Worm (Caenorhabditis elegans) whole organism, L3 larva: ENCODE measurements around the gene dao-3.

Source experiments
- egl-5 ChIP-seq: fragments of 150-350 bp; optimal IDR thresholded peaks from 2 replicates; lab custom pipeline; 2017; ENCODE audit warnings: missing biosample characterization, missing genetic modification reagents, missing genetic modification characterization, inconsistent platforms
- elt-2 ChIP-seq: sonication (generic microtip); optimal IDR thresholded peaks from 2 replicates; lab custom pipeline; 2016; ENCODE audit warnings: missing genetic modification reagents, mild to moderate bottlenecking, missing genetic modification characterization, missing compliant biosample characterization
- nfya-1 ChIP-seq: sonication (generic microtip); optimal IDR thresholded peaks from 2 replicates; lab custom pipeline; 2017; ENCODE audit warnings: missing genetic modification characterization, mild to moderate bottlenecking, missing compliant biosample characterization, antibody characterized with exemption, moderate library complexity; ENCODE audit not compliant: insufficient read depth
- nhr-11 ChIP-seq: fragments of 150-350 bp; optimal IDR thresholded peaks from 2 replicates; lab custom pipeline; 2014; ENCODE audit warnings: missing biosample characterization, missing genetic modification characterization
- nhr-28 ChIP-seq: fragments of 150-350 bp; optimal IDR thresholded peaks from 2 replicates; lab custom pipeline; 2014; ENCODE audit warnings: missing biosample characterization, missing genetic modification characterization
- tbx-2 ChIP-seq: sonication (generic microtip); optimal IDR thresholded peaks from 2 replicates; lab custom pipeline; 2016; ENCODE audit warnings: mild to moderate bottlenecking, missing genetic modification characterization, missing compliant biosample characterization
- unc-39 ChIP-seq: sonication (generic microtip); optimal IDR thresholded peaks from 4 replicates; lab custom pipeline; 2017; ENCODE audit warnings: missing biosample characterization, missing genetic modification characterization

ce11 chrX:8054478-8054877, 31.9 kb downstream of the dao-3 start:
- no peak for TF ChIP-seq elt-2
- no peak for TF ChIP-seq nfya-1
- no peak for TF ChIP-seq unc-39 (tag; lab: Kevin White, UChicago)
- no peak for TF ChIP-seq egl-5 (tag; lab: Kevin White, UChicago)
- no peak for TF ChIP-seq nhr-28 (tag; lab: Kevin White, UChicago)
- no peak for TF ChIP-seq nhr-11 (tag; lab: Kevin White, UChicago)
- TF ChIP-seq tbx-2 (tag; lab: Kevin White, UChicago) = no peak
